Fruit fly (Drosophila melanogaster): ENCODE measurements around the gene mRRF2.

dm6 chr3R:22598759-22599158 lies 14.7 kb upstream of the mRRF2 start:
- TF ChIP-seq CTCF (optimal IDR thresholded peaks at IDR 0.05) (no peak), CG8478 (optimal IDR thresholded peaks at IDR 0.05) (no peak)
